Fruit fly (Drosophila melanogaster) whole organism, embryonic: ENCODE data around the gene CG43693.
A peak's percentile ranks its signal among the peaks of the same experiment; 100 is the strongest.

Source experiments
- Blimp-1 ChIP-seq: fragments of 200-800 bp; sonication (Bioruptor generic); optimal IDR thresholded peaks from 3 replicates; lab custom pipeline; 2018; ENCODE audit warnings: missing biosample characterization, missing genetic modification characterization, mild to moderate bottlenecking, moderate library complexity, missing genetic modification reagents
- CG10979 ChIP-seq: fragments of 200-800 bp; sonication (Bioruptor generic); optimal IDR thresholded peaks from 2 replicates; lab custom pipeline; 2018; ENCODE audit warnings: missing biosample characterization, mild to moderate bottlenecking, missing genetic modification characterization, moderate library complexity
- CG12744 ChIP-seq: fragments of 200-800 bp; sonication (Bioruptor generic); optimal IDR thresholded peaks from 2 replicates; lab custom pipeline; 2016; ENCODE audit warnings: missing biosample characterization, missing genetic modification characterization
- CG1792 ChIP-seq: fragments of 200-800 bp; sonication (Bioruptor generic); optimal IDR thresholded peaks from 2 replicates; lab custom pipeline; 2016; ENCODE audit warnings: missing biosample characterization, missing genetic modification characterization
- CG18262 ChIP-seq: fragments of 200-800 bp; optimal IDR thresholded peaks from 3 replicates; lab custom pipeline; 2019; ENCODE audit warnings: missing biosample characterization, mild to moderate bottlenecking, missing genetic modification characterization, moderate library complexity
- CG2129 ChIP-seq: fragments of 200-800 bp; sonication (Bioruptor generic); IDR thresholded peaks from 2 replicates; pipeline ENCODE4 v1.3.6; 2022; ENCODE audit warnings: missing biosample characterization, missing genetic modification characterization; ENCODE audit not compliant: partially characterized antibody
- CG3726 ChIP-seq: fragments of 200-800 bp; sonication (Bioruptor generic); IDR thresholded peaks from 3 replicates; pipeline ENCODE4, ENCODE4 v1.3.6; 2022; ENCODE audit warnings: missing biosample characterization, missing genetic modification characterization
- CG3838 ChIP-seq: fragments of 200-800 bp; sonication (Bioruptor generic); optimal IDR thresholded peaks from 3 replicates; lab custom pipeline; 2016; ENCODE audit warnings: missing biosample characterization, missing genetic modification characterization
- CG3995 ChIP-seq: fragments of 200-800 bp; sonication (Bioruptor generic); optimal IDR thresholded peaks from 3 replicates; lab custom pipeline; 2016; ENCODE audit warnings: missing biosample characterization, missing genetic modification characterization
- CG4328 ChIP-seq: fragments of 200-800 bp; sonication (Bioruptor generic); optimal IDR thresholded peaks from 3 replicates; lab custom pipeline; 2017; ENCODE audit warnings: missing biosample characterization, missing genetic modification reagents, missing genetic modification characterization
- CG43689 ChIP-seq: fragments of 200-800 bp; sonication (Bioruptor generic); IDR thresholded peaks from 2 replicates; pipeline ENCODE4 v1.3.6; 2022; ENCODE audit warnings: missing biosample characterization, missing genetic modification characterization
- CG5245 ChIP-seq: fragments of 200-800 bp; sonication (Bioruptor generic); optimal IDR thresholded peaks from 3 replicates; lab custom pipeline; 2016; ENCODE audit warnings: missing biosample characterization, missing genetic modification characterization
- CG6175 ChIP-seq: fragments of 200-800 bp; sonication (Bioruptor generic); IDR thresholded peaks from 3 replicates; pipeline ENCODE4 v1.3.6; 2022; ENCODE audit warnings: missing biosample characterization, missing genetic modification characterization
- CG6272 ChIP-seq: fragments of 200-800 bp; sonication (Bioruptor generic); IDR thresholded peaks from 2 replicates; pipeline ENCODE4 v1.3.6; 2022; ENCODE audit warnings: missing biosample characterization, missing genetic modification characterization
- CG7987 ChIP-seq: fragments of 200-800 bp; sonication (Bioruptor generic); optimal IDR thresholded peaks from 2 replicates; lab custom pipeline; 2018; ENCODE audit warnings: missing biosample characterization, mild to moderate bottlenecking, missing genetic modification characterization, moderate library complexity
- CG8290 ChIP-seq, 3 experiments: fragments of 200-800 bp; sonication (Bioruptor generic); optimal IDR thresholded peaks; 2 replicates each; lab custom pipeline; 2016 to 2019; ENCODE audit warnings: missing biosample characterization in 3 of 3, missing genetic modification characterization in 3 of 3, mild to moderate bottlenecking in 2 of 3, moderate library complexity in 1 of 3
- CG8478 ChIP-seq: fragments of >200 bp; optimal IDR thresholded peaks from 2 replicates; lab custom pipeline; 2018
- CG8944 ChIP-seq: fragments of 200-800 bp; sonication (Bioruptor generic); optimal IDR thresholded peaks from 3 replicates; lab custom pipeline; 2016; ENCODE audit warnings: missing biosample characterization, missing genetic modification characterization
- CG9437 ChIP-seq: fragments of 200-800 bp; sonication (Bioruptor generic); optimal IDR thresholded peaks from 2 replicates; lab custom pipeline; 2018; ENCODE audit warnings: missing biosample characterization, mild to moderate bottlenecking, missing genetic modification characterization
- CG9727 ChIP-seq: fragments of 200-800 bp; sonication (Bioruptor generic); optimal IDR thresholded peaks from 3 replicates; lab custom pipeline; 2017; ENCODE audit warnings: missing biosample characterization, mild to moderate bottlenecking, missing genetic modification characterization
- Doc2 ChIP-seq: fragments of 200-800 bp; sonication (Bioruptor generic); IDR thresholded peaks from 2 replicates; pipeline ENCODE4 v1.3.6; 2022; ENCODE audit warnings: missing biosample characterization, missing genetic modification characterization
- Dp ChIP-seq: fragments of 200-800 bp; sonication (Bioruptor generic); optimal IDR thresholded peaks from 2 replicates; lab custom pipeline; 2018; ENCODE audit warnings: missing biosample characterization, mild to moderate bottlenecking, missing genetic modification characterization, moderate library complexity
- HHEX ChIP-seq: fragments of 200-800 bp; sonication (Bioruptor generic); optimal IDR thresholded peaks from 3 replicates; lab custom pipeline; 2017; ENCODE audit warnings: missing biosample characterization, mild to moderate bottlenecking, missing genetic modification characterization, missing genetic modification reagents
- Hand ChIP-seq: fragments of 200-800 bp; sonication (Bioruptor generic); optimal IDR thresholded peaks from 2 replicates; lab custom pipeline; 2017; ENCODE audit warnings: mild to moderate bottlenecking, missing biosample characterization, missing genetic modification reagents, missing genetic modification characterization
- Kr ChIP-seq: fragments of 200-800 bp; sonication (Bioruptor generic); optimal IDR thresholded peaks from 2 replicates; lab custom pipeline; 2017; ENCODE audit warnings: missing biosample characterization, mild to moderate bottlenecking, missing genetic modification characterization
- Max ChIP-seq: fragments of 200-800 bp; sonication (Bioruptor generic); optimal IDR thresholded peaks from 2 replicates; lab custom pipeline; 2016; ENCODE audit warnings: missing biosample characterization, mild to moderate bottlenecking, missing genetic modification characterization
- Med ChIP-seq: fragments of 200-800 bp; sonication (Bioruptor generic); peaks from one replicate; lab custom pipeline; 2016; ENCODE audit warnings: missing biosample characterization, missing genetic modification characterization, mild to moderate bottlenecking, inconsistent platforms, moderate library complexity
- Myb ChIP-seq: fragments of 200-800 bp; sonication (Bioruptor generic); optimal IDR thresholded peaks from 2 replicates; lab custom pipeline; 2016; ENCODE audit warnings: missing biosample characterization, missing genetic modification characterization
- NFAT ChIP-seq: fragments of 200-800 bp; sonication (Bioruptor generic); IDR thresholded peaks from 2 replicates; pipeline ENCODE4 v1.3.6; 2022; ENCODE audit warnings: missing biosample characterization, missing genetic modification characterization
- Six4 ChIP-seq: fragments of 200-800 bp; sonication (Bioruptor generic); optimal IDR thresholded peaks from 2 replicates; lab custom pipeline; 2016; ENCODE audit warnings: missing biosample characterization, missing genetic modification characterization
- Sry-δ ChIP-seq: fragments of 200-800 bp; sonication (Bioruptor generic); optimal IDR thresholded peaks from 2 replicates; lab custom pipeline; 2016; ENCODE audit warnings: missing biosample characterization, missing genetic modification characterization
- Tbp ChIP-seq: fragments of >200 bp; optimal IDR thresholded peaks from 2 replicates; lab custom pipeline; 2018; ENCODE audit warnings: missing biosample characterization, missing genetic modification characterization
- Xrp1 ChIP-seq: fragments of 200-800 bp; sonication (Bioruptor generic); IDR thresholded peaks from 2 replicates; pipeline ENCODE4 v1.3.6; 2022; ENCODE audit warnings: missing biosample characterization, missing genetic modification characterization
- cas ChIP-seq: fragments of 200-800 bp; sonication (Bioruptor generic); IDR thresholded peaks from 2 replicates; pipeline ENCODE4 v1.3.6; 2022; ENCODE audit warnings: missing biosample characterization, missing genetic modification characterization
- dati ChIP-seq: fragments of 200-800 bp; sonication (Bioruptor generic); IDR thresholded peaks from 2 replicates; pipeline ENCODE4 v1.3.6; 2022; ENCODE audit warnings: missing biosample characterization, missing genetic modification characterization
- dmrt99B ChIP-seq: fragments of 200-800 bp; sonication (Bioruptor generic); optimal IDR thresholded peaks from 2 replicates; lab custom pipeline; 2018; ENCODE audit warnings: missing biosample characterization, mild to moderate bottlenecking, missing genetic modification characterization, moderate library complexity
- h ChIP-seq: fragments of >200 bp; optimal IDR thresholded peaks from 2 replicates; lab custom pipeline; 2017
- hb ChIP-seq: fragments of 200-800 bp; sonication (Bioruptor generic); IDR thresholded peaks from 3 replicates; pipeline ENCODE4 v1.3.6; 2022; ENCODE audit warnings: missing biosample characterization, missing genetic modification characterization; ENCODE audit not compliant: partially characterized antibody
- maf-S ChIP-seq: fragments of 200-800 bp; sonication (Bioruptor generic); optimal IDR thresholded peaks from 2 replicates; lab custom pipeline; 2016; ENCODE audit warnings: missing biosample characterization, missing genetic modification characterization
- mirr ChIP-seq: fragments of 200-800 bp; sonication (Bioruptor generic); optimal IDR thresholded peaks from 3 replicates; lab custom pipeline; 2018; ENCODE audit warnings: missing biosample characterization, mild to moderate bottlenecking, missing genetic modification characterization
- onecut ChIP-seq: fragments of 200-800 bp; sonication (Bioruptor generic); IDR thresholded peaks from 2 replicates; pipeline ENCODE4 v1.3.6; 2022; ENCODE audit warnings: missing biosample characterization, missing genetic modification characterization
- pan ChIP-seq, 4 experiments: fragments of >200 bp in 3 of 4; fragments of 200-800 bp in 1 of 4; sonication (Bioruptor generic) in 1 of 4; optimal IDR thresholded peaks in 3 of 4; IDR thresholded peaks in 1 of 4; 2 replicates each; pipeline versions ENCODE4 v1.3.6 to Lab custom; 2017 to 2022; ENCODE audit warnings: missing biosample characterization in 2 of 4, missing genetic modification characterization in 2 of 4, mixed read lengths in 1 of 4
- pnt ChIP-seq: fragments of 200-800 bp; sonication (Bioruptor generic); optimal IDR thresholded peaks from 3 replicates; lab custom pipeline; 2016; ENCODE audit warnings: missing biosample characterization, missing genetic modification characterization
- rib ChIP-seq: fragments of 200-800 bp; sonication (Bioruptor generic); IDR thresholded peaks from 2 replicates; pipeline ENCODE4 v1.3.6; 2022; ENCODE audit warnings: missing biosample characterization, missing genetic modification characterization
- ttk ChIP-seq: fragments of 200-800 bp; sonication (Bioruptor generic); IDR thresholded peaks from 2 replicates; pipeline ENCODE4 v2.1.2; 2022; ENCODE audit warnings: missing biosample characterization, missing genetic modification characterization
- tup ChIP-seq: fragments of 200-800 bp; sonication (Bioruptor generic); optimal IDR thresholded peaks from 2 replicates; lab custom pipeline; 2016; ENCODE audit warnings: missing biosample characterization, mild to moderate bottlenecking, missing genetic modification characterization, moderate library complexity
- wdn ChIP-seq: fragments of 200-800 bp; sonication (Bioruptor generic); IDR thresholded peaks from 2 replicates; pipeline ENCODE4 v1.3.6; 2022; ENCODE audit warnings: missing biosample characterization, missing genetic modification characterization
- wor ChIP-seq: fragments of 200-800 bp; sonication (Bioruptor generic); IDR thresholded peaks from 2 replicates; pipeline ENCODE4 v1.3.6; 2022; ENCODE audit warnings: missing biosample characterization, missing genetic modification characterization
- zfh2 ChIP-seq: fragments of 200-800 bp; sonication (Bioruptor generic); optimal IDR thresholded peaks from 2 replicates; lab custom pipeline; 2016; ENCODE audit warnings: missing biosample characterization, missing genetic modification characterization

Gene CG43693

dm6 chr3L:11097982-11098663 is 47.0 kb upstream of the CG43693 start, which contains the start of the genes Irbp18 and APP-BP1 (continued):
- peak; percentile 65 for TF ChIP-seq onecut (GFP tag; lab: Robert Waterston, UW)
- TF ChIP-seq HHEX (GFP tag; lab: Kevin White, UChicago) = peak; percentile 93
- TF ChIP-seq hb (GFP tag; lab: Robert Waterston, UW) = no peak
- peak; percentile 92 for TF ChIP-seq CG6272 (GFP tag; lab: Robert Waterston, UW)
- TF ChIP-seq CG7987 (GFP tag; lab: Kevin White, UChicago) = peak; percentile 85
- peak; percentile 91 for TF ChIP-seq CG1792
- TF ChIP-seq h (lab: Kevin White, UChicago) = no peak
- TF ChIP-seq CG9727 (GFP tag; lab: Kevin White, UChicago) = peak; percentile 96
- peak; percentile 89 for TF ChIP-seq CG8944
- TF ChIP-seq ttk (GFP tag; lab: Robert Waterston, UW) = peak; percentile 75
- peak; percentile 87 for TF ChIP-seq wdn (GFP tag; lab: Robert Waterston, UW)
- TF ChIP-seq Doc2 = peak; percentile 36; the same call in 1 of the 2 replicates
- TF ChIP-seq pan (optimal IDR thresholded peaks at IDR 0.05; lab: Kevin White, UChicago) = no peak
- TF ChIP-seq pan (GFP tag; optimal IDR thresholded peaks at IDR 0.05 in 1 of 2, IDR thresholded peaks at IDR 0.05 in 1 of 2) = peak in 1 of 2 experiments; percentile 92
- TF ChIP-seq CG3995 (GFP tag; lab: Kevin White, UChicago) = peak; percentile 64
- TF ChIP-seq maf-S (GFP tag; lab: Kevin White, UChicago) = peak; percentile 94
- TF ChIP-seq dati (GFP tag; lab: Robert Waterston, UW) = no peak
- peak; percentile 90 for TF ChIP-seq CG10979 (tag; lab: Kevin White, UChicago)
- peak; percentile 73 for TF ChIP-seq wor (GFP tag; lab: Robert Waterston, UW)
- peak; percentile 74 for TF ChIP-seq NFAT (GFP tag; lab: Robert Waterston, UW)
- TF ChIP-seq Max (GFP tag; lab: Kevin White, UChicago) = peak; percentile 97
- peak; percentile 83 for TF ChIP-seq Myb
- peak; percentile 92 for TF ChIP-seq tup
- TF ChIP-seq Sry-δ (GFP tag; lab: Kevin White, UChicago) = peak; percentile 60
- peak; percentile 92 for TF ChIP-seq CG9437 (GFP tag; lab: Kevin White, UChicago)
- peak; percentile 96 for TF ChIP-seq zfh2 (GFP tag; lab: Kevin White, UChicago)
- peak; percentile 32 for TF ChIP-seq Dp (GFP tag; lab: Kevin White, UChicago)
- no peak for TF ChIP-seq Tbp (GFP tag; lab: Kevin White, UChicago)
- TF ChIP-seq pnt (GFP tag; lab: Kevin White, UChicago) = peak; percentile 89
- TF ChIP-seq CG2129 (GFP tag; lab: Robert Waterston, UW) = no peak
- TF ChIP-seq Hand = peak; percentile 84
- TF ChIP-seq dmrt99B = peak; percentile 91
- TF ChIP-seq CG3838 (GFP tag; lab: Kevin White, UChicago) = peak; percentile 84
- TF ChIP-seq Xrp1 = peak; percentile 93
- TF ChIP-seq cas = peak; percentile 32; the same call in 1 of the 2 replicates
- peak; percentile 99 for TF ChIP-seq Med (GFP tag; lab: Kevin White, UChicago)
- TF ChIP-seq CG3726 (GFP tag; lab: Robert Waterston, UW) = peak; percentile 91; the same call in 2 of the 3 replicates
- peak; percentile 93 for TF ChIP-seq CG18262
- peak; percentile 61; the same call in 1 of the 3 replicates for TF ChIP-seq CG6175 (GFP tag; lab: Robert Waterston, UW)
- peak; percentile 90 for TF ChIP-seq Blimp-1
- peak; percentile 87 for TF ChIP-seq CG8290 (GFP tag; optimal IDR thresholded peaks at IDR 0.05; lab: Kevin White, UChicago)
- peak; percentile 81 to 92 for TF ChIP-seq CG8290 (tag; optimal IDR thresholded peaks at IDR 0.05; lab: Kevin White, UChicago)
- TF ChIP-seq CG8478 (lab: Kevin White, UChicago) = no peak
- peak; percentile 87 for TF ChIP-seq rib (GFP tag; lab: Robert Waterston, UW)
- TF ChIP-seq mirr = peak; percentile 80
- peak; percentile 87 for TF ChIP-seq CG5245 (GFP tag; lab: Kevin White, UChicago)
- TF ChIP-seq Kr (GFP tag; lab: Kevin White, UChicago) = no peak
- TF ChIP-seq CG4328 (GFP tag; lab: Kevin White, UChicago) = peak; percentile 91
- peak; percentile 44; the same call in 1 of the 2 replicates for TF ChIP-seq CG43689
- TF ChIP-seq Six4 (GFP tag; lab: Kevin White, UChicago) = peak; percentile 94
- TF ChIP-seq CG12744 (GFP tag; lab: Kevin White, UChicago) = peak; percentile 94
